Worm (Caenorhabditis elegans): ENCODE data around the gene Y11D7A.5.
"Not testable (repeated sequence)": the region's sequence is repeated elsewhere in the genome, so short reads cannot be mapped to it uniquely, and the experiment has no call there.

Y11D7A.5 gene

DNA sequence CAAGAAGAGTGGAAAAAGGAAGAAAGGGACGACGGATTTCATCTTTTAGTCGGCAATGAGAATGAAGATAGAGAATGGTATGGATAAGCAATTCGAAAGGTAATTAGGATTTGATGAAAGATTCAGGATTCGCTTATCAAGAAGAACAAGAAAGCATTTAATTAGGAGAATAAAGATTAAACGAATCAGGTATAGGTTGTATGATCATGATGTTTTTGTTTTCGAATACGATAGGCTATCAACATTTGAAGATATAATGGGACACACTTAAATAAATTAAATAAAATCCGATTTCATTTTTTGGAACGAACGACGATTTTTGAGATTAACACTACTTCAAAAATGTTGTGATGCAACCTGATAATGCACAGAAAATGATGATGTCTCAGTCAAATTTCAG is at the start of gene Y11D7A.5:
Y11D7A.5 (minus strand) TSS at position 101 of the 400 bp plus-strand sequence.
- no peak for TF ChIP-seq W03F9.2 (tag; optimal IDR thresholded peaks at IDR 0.05)
- TF ChIP-seq him-1 (tag; optimal IDR thresholded peaks at IDR 0.05), result no peak
- no peak for TF ChIP-seq dao-5 (tag; optimal IDR thresholded peaks at IDR 0.05)

DNA sequence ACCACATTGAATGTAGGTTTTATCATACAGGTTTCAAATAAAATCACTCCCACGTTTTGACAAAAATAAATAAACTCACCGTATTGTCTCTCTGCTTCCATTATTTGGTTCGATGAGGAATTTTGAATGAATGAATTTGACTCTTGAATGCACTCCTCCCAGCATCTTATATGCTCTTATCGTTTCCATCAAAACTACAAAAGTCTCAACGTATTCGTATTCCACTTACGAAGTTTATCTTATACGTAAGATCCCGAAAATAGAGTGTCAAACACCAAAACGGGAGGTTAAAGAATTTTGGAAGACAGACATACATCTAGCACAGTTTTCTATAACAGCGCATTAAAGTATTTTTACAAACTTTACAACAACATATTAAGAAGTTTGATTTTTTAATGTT is 48.5 kb upstream of the Y11D7A.5 start, which contains the start of gene nhr-264:
nhr-264 (minus strand) TSS at position 101 of the 400 bp plus-strand sequence.
- not testable (repeated sequence) for TF ChIP-seq dao-5, W03F9.2, him-1 (tag; optimal IDR thresholded peaks at IDR 0.05)

DNA sequence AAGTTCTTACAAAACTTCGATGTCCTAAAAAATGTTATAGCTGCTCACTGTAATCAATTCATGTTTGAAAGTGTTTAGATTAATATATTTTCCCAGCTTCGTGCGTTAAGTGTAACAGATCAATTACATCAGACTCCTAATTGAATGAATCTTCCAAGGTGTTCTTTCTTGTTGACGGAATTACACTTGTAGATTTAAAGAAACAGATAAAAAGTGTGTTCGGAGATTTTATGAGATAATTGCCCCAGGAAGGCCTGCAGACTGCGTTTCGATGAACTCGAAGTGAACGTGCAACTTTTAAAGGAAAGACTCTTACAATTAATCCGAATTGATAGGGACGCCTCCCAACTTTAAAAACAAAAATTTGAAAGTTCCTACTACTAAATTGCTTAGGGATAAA is 44.3 kb upstream of the Y11D7A.5 start:
- TF ChIP-seq dao-5 (tag; optimal IDR thresholded peaks at IDR 0.05), result no peak
- TF ChIP-seq W03F9.2 (tag; optimal IDR thresholded peaks at IDR 0.05), result no peak
- no peak for TF ChIP-seq him-1 (tag; optimal IDR thresholded peaks at IDR 0.05)

DNA sequence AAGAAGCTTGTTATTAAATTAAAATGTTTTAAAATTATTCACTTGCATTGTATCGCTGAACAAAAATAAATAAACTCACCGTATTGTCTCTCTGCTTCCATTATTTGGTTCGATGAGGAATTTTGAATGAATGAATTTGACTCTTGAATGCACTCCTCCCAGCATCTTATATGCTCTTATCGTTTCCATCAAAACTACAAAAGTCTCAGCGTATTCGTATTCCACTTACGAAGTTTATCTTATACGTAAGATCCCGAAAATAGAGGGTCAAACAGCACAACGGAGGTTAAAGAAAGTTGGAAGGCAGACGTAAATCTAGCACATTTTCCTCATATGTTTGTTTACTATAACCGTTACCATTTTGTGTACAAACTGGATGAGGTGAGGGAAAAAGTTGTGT is 41.0 kb upstream of the Y11D7A.5 start, which contains the start of gene nhr-267:
nhr-267 (minus strand) TSS at position 101 of the 400 bp plus-strand sequence.
- not testable (repeated sequence) for TF ChIP-seq W03F9.2, him-1, dao-5 (tag; optimal IDR thresholded peaks at IDR 0.05)

DNA sequence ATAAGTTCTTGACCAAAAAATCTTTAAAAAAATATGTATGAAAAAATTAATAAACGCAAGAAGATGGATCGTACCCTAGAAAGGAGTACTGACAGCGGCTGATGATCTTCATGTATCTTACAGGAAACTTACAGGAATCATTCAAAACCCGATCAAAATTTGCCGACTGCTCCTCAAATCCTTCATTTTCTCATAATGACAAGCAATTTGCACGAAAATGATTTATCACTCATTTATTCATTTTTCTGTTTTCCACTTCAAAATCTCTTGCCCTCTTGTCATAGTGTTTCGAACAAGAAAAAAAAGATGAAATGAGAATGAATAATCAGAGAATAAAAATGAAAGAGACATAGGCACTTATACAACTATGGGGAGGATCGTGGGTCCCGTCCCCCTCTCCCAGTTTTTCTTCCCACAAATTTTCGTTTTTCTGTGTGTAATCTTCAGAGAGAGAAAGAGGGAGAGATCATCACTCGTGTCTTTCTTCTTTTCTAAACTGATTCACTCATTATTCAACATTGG is 28.7 kb upstream of the Y11D7A.5 start, which contains the start of gene nmy-3:
nmy-3 (plus strand) TSS at position 472 of the 522 bp plus-strand sequence.
- TF ChIP-seq W03F9.2 (tag; optimal IDR thresholded peaks at IDR 0.05), result no peak
- no peak for TF ChIP-seq dao-5 (tag; optimal IDR thresholded peaks at IDR 0.05)
- no peak for TF ChIP-seq him-1 (tag; optimal IDR thresholded peaks at IDR 0.05)

DNA sequence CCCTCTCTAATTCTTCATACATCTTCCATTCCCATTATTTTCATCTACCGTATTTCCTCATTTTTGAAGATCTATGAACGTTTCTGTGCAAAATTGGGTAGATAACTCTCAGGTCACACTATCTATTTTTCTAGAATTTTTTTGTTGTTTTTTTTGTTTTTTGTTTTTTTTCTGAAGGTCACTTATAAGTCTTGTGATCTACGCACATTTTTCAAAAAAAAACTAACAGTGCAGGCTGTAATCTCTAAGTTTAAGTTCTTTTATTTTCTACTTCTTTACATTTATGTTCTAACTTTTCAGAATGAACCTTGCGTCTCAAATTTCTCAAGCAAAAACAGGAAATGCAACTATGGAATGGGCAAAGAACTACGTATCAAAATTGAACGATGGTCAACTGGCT is 24.5 kb upstream of the Y11D7A.5 start, which contains the start of gene flh-3:
flh-3 (plus strand) TSS at position 301 of the 400 bp plus-strand sequence.
- TF ChIP-seq him-1 (tag; optimal IDR thresholded peaks at IDR 0.05), result no peak
- TF ChIP-seq dao-5 (tag; optimal IDR thresholded peaks at IDR 0.05), result no peak
- no peak for TF ChIP-seq W03F9.2 (tag; optimal IDR thresholded peaks at IDR 0.05)

DNA sequence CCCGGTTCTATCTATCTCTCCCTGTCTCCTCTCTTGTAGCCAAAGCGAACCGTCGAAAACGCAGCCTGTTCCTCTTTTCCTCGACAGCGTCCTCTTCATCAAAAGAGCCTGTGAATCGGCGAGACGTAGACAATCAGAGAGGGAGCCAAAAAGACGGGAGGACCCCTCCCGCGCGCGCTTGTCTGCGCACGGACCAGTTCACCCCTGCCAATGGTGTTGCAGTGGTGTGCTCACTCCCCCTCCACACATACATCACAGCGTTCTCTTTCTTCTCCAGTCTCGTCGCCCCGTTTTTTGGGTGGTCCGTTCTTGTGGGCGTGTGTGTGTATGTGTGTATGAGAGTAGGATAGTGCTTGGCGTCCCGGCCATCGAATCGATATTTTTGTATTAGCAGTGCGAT is 23.6 kb upstream of the Y11D7A.5 start:
- TF ChIP-seq him-1 (tag; optimal IDR thresholded peaks at IDR 0.05) (no peak), W03F9.2 (tag; optimal IDR thresholded peaks at IDR 0.05) (no peak), dao-5 (tag; optimal IDR thresholded peaks at IDR 0.05) (no peak)

DNA sequence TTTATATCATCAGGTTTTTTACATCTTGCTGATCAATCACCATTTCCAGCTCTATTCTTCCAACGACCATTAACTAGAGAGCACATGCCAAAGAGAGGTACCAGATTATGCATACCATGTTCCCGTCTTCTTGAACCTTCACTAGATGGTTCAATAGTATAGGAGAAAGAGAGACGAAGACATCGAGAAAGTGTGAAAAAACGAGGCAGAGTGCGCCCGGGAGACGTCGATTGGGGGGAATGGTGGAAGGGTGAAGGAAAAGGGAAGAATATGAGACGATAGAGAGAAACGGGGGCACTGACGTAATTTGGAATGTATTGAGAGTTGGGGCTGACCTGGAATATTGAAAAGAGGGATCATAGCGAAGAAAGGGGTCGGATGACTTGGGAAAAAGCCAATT is 22.3 kb upstream of the Y11D7A.5 start:
- no peak for TF ChIP-seq dao-5 (tag; optimal IDR thresholded peaks at IDR 0.05)
- TF ChIP-seq W03F9.2 (tag; optimal IDR thresholded peaks at IDR 0.05), result no peak
- no peak for TF ChIP-seq him-1 (tag; optimal IDR thresholded peaks at IDR 0.05)

DNA sequence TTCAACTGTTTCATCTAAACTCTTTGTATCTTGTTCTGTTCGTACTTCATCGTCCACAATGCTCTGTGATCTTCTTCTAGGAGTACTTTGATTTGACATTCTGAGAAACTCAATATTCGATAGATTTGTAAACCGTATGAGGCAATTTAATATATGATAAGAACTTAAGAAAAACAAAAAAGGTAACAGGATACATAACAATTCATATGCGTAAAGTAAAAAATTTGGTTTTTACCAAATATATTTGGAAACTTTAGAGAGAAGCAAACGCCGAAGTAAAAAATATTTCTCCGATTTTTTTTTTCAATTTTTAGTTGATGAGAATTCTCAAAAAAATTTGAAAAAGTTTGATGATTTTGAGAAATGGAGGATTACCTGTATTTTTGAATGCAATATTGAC is 21.1 kb upstream of the Y11D7A.5 start, which contains the start of gene Y11D7A.19:
Y11D7A.19 (minus strand) TSS at position 101 of the 400 bp plus-strand sequence.
- TF ChIP-seq W03F9.2 (tag; optimal IDR thresholded peaks at IDR 0.05) (no peak), him-1 (tag; optimal IDR thresholded peaks at IDR 0.05) (no peak), dao-5 (tag; optimal IDR thresholded peaks at IDR 0.05) (no peak)

DNA sequence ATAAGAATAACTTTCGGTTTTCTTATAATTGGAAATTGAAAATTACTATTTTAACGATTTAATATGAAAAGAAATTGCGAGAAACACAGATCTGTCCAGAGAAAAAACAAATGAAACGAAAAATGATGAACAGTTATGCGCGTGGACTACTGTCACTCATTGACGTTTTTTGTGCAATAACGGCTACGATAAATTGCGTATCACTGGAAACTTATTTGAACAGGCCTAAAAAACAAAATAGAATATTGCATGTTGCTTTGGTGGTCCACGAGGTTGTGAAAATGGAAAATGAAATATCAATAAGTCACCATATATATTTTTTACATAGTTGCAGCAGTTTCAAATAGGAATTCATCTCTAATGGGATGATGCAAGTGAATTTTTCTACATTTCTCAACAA is 19.2 kb upstream of the Y11D7A.5 start:
- TF ChIP-seq W03F9.2 (tag; optimal IDR thresholded peaks at IDR 0.05) (no peak), him-1 (tag; optimal IDR thresholded peaks at IDR 0.05) (no peak)

DNA sequence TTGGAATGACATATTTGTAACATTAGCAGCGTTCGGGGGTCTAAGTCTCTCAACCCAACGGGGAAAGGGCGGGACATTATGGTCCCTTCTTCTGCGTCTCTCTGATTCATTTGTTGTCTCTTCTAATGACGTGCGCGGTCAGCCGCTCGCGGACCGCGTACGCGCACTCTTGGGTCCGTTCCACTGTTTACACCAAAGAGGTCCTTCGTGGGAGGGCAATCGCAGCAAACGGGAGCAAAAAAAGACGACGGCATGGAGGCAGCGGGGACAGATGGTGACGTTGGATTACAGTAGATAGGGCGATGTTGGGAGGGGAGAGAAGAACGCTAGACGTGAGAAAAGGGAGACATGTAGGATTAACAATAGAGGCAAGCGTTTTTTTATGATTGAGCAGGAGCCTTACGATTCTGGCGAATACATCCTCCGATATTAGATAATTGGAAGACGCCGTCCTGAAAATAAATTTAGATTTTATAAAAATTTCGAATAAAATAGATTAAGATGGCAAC is 18.5 kb upstream of the Y11D7A.5 start, which contains the start of gene flh-1:
flh-1 (minus strand) TSS at position 459 of the 509 bp plus-strand sequence.
- TF ChIP-seq him-1 (tag; optimal IDR thresholded peaks at IDR 0.05) (no peak), W03F9.2 (tag; optimal IDR thresholded peaks at IDR 0.05) (no peak), dao-5 (tag; optimal IDR thresholded peaks at IDR 0.05) (no peak)

DNA sequence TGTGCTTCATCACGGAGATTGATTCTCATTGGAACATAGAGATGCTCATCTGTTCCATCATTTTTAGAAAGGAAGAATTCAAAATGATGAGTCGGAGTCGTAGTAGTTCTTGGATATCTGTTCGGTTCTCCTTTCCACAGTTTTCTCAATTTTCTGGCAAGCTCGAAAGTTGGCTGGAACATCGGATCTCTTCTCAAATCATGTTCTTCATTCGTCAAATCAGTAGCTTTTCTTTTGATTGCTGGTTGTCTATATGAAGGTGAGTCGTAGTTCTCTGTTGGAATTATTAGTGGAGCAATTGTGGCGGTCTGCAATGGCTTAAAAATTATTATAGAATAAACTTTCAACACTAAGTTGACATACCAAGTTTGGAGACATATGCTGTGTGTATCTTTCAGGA is 17.0 kb upstream of the Y11D7A.5 start:
- TF ChIP-seq him-1 (tag; optimal IDR thresholded peaks at IDR 0.05) (no peak), dao-5 (tag; optimal IDR thresholded peaks at IDR 0.05) (no peak), W03F9.2 (tag; optimal IDR thresholded peaks at IDR 0.05) (no peak)

DNA sequence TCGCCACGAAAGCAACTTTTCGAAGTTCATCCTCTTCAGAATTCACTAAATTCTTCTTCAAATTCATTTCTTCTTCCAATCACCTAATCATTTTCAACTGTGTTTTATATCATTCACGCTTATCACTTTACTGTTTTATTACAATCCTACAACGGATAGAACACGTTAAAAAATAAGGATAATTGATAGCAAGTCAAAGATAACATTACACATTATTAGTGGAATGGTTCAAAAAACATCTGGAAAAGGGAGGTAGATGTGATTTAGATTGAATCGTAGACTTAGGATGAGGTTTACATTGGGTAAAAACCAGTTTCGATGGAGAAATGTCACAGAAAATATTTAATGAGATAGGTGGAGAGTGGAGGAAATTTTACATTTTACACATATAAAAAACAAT is 16.4 kb upstream of the Y11D7A.5 start, which contains the start of gene col-120:
col-120 (minus strand) TSS at position 101 of the 400 bp plus-strand sequence.
- TF ChIP-seq him-1 (tag; optimal IDR thresholded peaks at IDR 0.05) (no peak), dao-5 (tag; optimal IDR thresholded peaks at IDR 0.05) (no peak), W03F9.2 (tag; optimal IDR thresholded peaks at IDR 0.05) (no peak)

DNA sequence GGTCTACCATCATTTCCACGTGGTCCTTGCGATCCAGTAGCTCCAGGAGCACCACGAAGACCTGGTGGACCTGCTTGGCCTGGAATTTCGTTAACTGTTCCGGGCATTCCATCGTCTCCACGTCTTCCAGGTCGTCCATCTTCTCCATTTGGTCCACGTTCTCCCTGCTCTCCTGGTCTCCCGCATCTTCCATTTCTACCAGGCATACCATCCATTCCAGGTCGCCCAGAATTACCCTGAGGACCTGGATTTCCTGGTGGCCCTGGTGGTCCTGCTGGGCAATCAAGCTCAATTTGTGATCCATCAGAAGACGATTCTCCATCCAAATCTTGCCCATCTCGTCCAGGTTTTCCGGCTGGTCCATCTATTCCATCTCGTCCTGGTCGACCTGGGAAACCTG is 15.5 kb upstream of the Y11D7A.5 start:
- TF ChIP-seq W03F9.2 (tag; optimal IDR thresholded peaks at IDR 0.05) (no peak), him-1 (tag; optimal IDR thresholded peaks at IDR 0.05) (no peak), dao-5 (tag; optimal IDR thresholded peaks at IDR 0.05) (no peak)
